Worm (Caenorhabditis elegans): Measurements from ENCODE around the gene trap-2.

Gene trap-2

ce11 chrX:768061-768646 lies at the start of gene trap-2, which contains the start of gene ile-2:
Gene trap-2, minus strand, starts transcription at chrX:768069.
Gene ile-2, plus strand, starts transcription at chrX:768596.
- no peak for TF ChIP-seq ceh-9 (tag; optimal IDR thresholded peaks at IDR 0.05)
- no peak for TF ChIP-seq lim-6 (tag; optimal IDR thresholded peaks at IDR 0.05)
- TF ChIP-seq odd-2 (tag; optimal IDR thresholded peaks at IDR 0.05): no peak
- no peak for TF ChIP-seq zip-5 (tag; optimal IDR thresholded peaks at IDR 0.05)
- peak; percentile 43 for TF ChIP-seq pat-9 (tag; optimal IDR thresholded peaks at IDR 0.05)
- no peak for TF ChIP-seq ceh-30 (tag; optimal IDR thresholded peaks at IDR 0.05)
- TF ChIP-seq gmeb-2 (tag; optimal IDR thresholded peaks at IDR 0.05): no peak
- TF ChIP-seq fax-1 (tag; optimal IDR thresholded peaks at IDR 0.05): no peak
- TF ChIP-seq nhr-232 (tag; optimal IDR thresholded peaks at IDR 0.05): no peak
- TF ChIP-seq ceh-18 (tag; optimal IDR thresholded peaks at IDR 0.05): peak; percentile 62
- TF ChIP-seq sdc-2 (tag; optimal IDR thresholded peaks at IDR 0.05): peak; percentile 92
- TF ChIP-seq pqm-1 (tag; optimal IDR thresholded peaks at IDR 0.05): peak; percentile 18
- TF ChIP-seq ref-2 (tag; optimal IDR thresholded peaks at IDR 0.05): peak; percentile 90
- no peak for TF ChIP-seq mec-3 (tag; optimal IDR thresholded peaks at IDR 0.05; ENCODE audit: borderline replicate concordance)
- TF ChIP-seq ahr-1 (tag; optimal IDR thresholded peaks at IDR 0.05): no peak
- peak; percentile 83 for TF ChIP-seq ceh-31 (tag; optimal IDR thresholded peaks at IDR 0.05)
- TF ChIP-seq hlh-30 (tag; optimal IDR thresholded peaks at IDR 0.05; ENCODE audit: insufficient read depth): peak; percentile 76
- no peak for TF ChIP-seq pha-4 (tag; optimal IDR thresholded peaks at IDR 0.05)
- peak; percentile 19 for TF ChIP-seq hlh-15 (tag; optimal IDR thresholded peaks at IDR 0.05)
- TF ChIP-seq che-1 (tag; optimal IDR thresholded peaks at IDR 0.05): no peak
- TF ChIP-seq dmd-4 (tag; optimal IDR thresholded peaks at IDR 0.05; ENCODE audit: borderline replicate concordance): no peak
- no peak for TF ChIP-seq C38D4.7 (GFP tag; optimal IDR thresholded peaks at IDR 0.05)
- no peak for TF ChIP-seq F13H6.1 (tag; optimal IDR thresholded peaks at IDR 0.05)
- TF ChIP-seq pax-1 (tag; optimal IDR thresholded peaks at IDR 0.05): no peak
- peak; percentile 62 for TF ChIP-seq unc-42 (tag; optimal IDR thresholded peaks at IDR 0.05)
- peak; percentile 22; the same call in 1 of the 2 replicates for TF ChIP-seq sox-2 (GFP tag; IDR thresholded peaks at IDR 0.05)
- TF ChIP-seq hlh-6 (tag; optimal IDR thresholded peaks at IDR 0.05): no peak
- no peak for TF ChIP-seq ceh-45 (GFP tag; IDR thresholded peaks at IDR 0.05)
- peak; percentile 92 for TF ChIP-seq nfya-1 (tag; optimal IDR thresholded peaks at IDR 0.05)
- TF ChIP-seq tbx-7 (tag; optimal IDR thresholded peaks at IDR 0.05): no peak
- TF ChIP-seq ceh-2 (tag; optimal IDR thresholded peaks at IDR 0.05): peak; percentile 46
- no peak for TF ChIP-seq fkh-10 (GFP tag; optimal IDR thresholded peaks at IDR 0.05)
- no peak for TF ChIP-seq npax-4 (tag; optimal IDR thresholded peaks at IDR 0.05)
- no peak for TF ChIP-seq ceh-19 (GFP tag; optimal IDR thresholded peaks at IDR 0.05)
- TF ChIP-seq pag-3 (tag; optimal IDR thresholded peaks at IDR 0.05; ENCODE audit: borderline replicate concordance): no peak
- no peak for TF ChIP-seq ceh-24 (tag; optimal IDR thresholded peaks at IDR 0.05)
- TF ChIP-seq ceh-34 (tag; optimal IDR thresholded peaks at IDR 0.05): peak; percentile 69
- TF ChIP-seq ets-4 (tag; optimal IDR thresholded peaks at IDR 0.05): peak; percentile 15
- TF ChIP-seq ceh-14 (tag; optimal IDR thresholded peaks at IDR 0.05): peak; percentile 70
- peak; percentile 7 for TF ChIP-seq ttx-3 (tag; optimal IDR thresholded peaks at IDR 0.05)
- no peak for TF ChIP-seq hlh-13 (GFP tag; optimal IDR thresholded peaks at IDR 0.05)
- no peak for TF ChIP-seq Y22D7AL.16 (tag; optimal IDR thresholded peaks at IDR 0.05)
- no peak for TF ChIP-seq ceh-48 (tag; optimal IDR thresholded peaks at IDR 0.05)
- TF ChIP-seq nhr-11 (tag; optimal IDR thresholded peaks at IDR 0.05): no peak
- peak; percentile 53 for TF ChIP-seq syd-9 (tag; optimal IDR thresholded peaks at IDR 0.05)
- TF ChIP-seq dve-1 (tag; optimal IDR thresholded peaks at IDR 0.05): peak; percentile 64
- TF ChIP-seq elt-4 (tag; optimal IDR thresholded peaks at IDR 0.05): no peak
- no peak for TF ChIP-seq hlh-8 (tag; optimal IDR thresholded peaks at IDR 0.05)
- TF ChIP-seq unc-55 (GFP tag; optimal IDR thresholded peaks at IDR 0.05): peak; percentile 66
- peak; percentile 45 for TF ChIP-seq rnt-1 (tag; optimal IDR thresholded peaks at IDR 0.05)
- peak; percentile 89 for TF ChIP-seq tbx-2 (tag; optimal IDR thresholded peaks at IDR 0.05)
- TF ChIP-seq ceh-22 (tag; optimal IDR thresholded peaks at IDR 0.05): peak; percentile 25

Measured in whole organism, late embryonic.